Worm (Caenorhabditis elegans) whole organism, early embryonic: ENCODE measurements around the gene chhy-1.

ENCODE experiments used
- B0310.2 ChIP-seq: sonication (generic microtip); optimal IDR thresholded peaks from 2 replicates; lab custom pipeline; 2016; ENCODE audit warnings: mild to moderate bottlenecking, missing genetic modification characterization, missing compliant biosample characterization
- F13C5.2 ChIP-seq: sonication (generic microtip); optimal IDR thresholded peaks from 2 replicates; lab custom pipeline; 2017; ENCODE audit warnings: mild to moderate bottlenecking, missing genetic modification characterization, inconsistent platforms, missing compliant biosample characterization
- aly-1 ChIP-seq: sonication (generic microtip); optimal IDR thresholded peaks from 2 replicates; lab custom pipeline; 2016; ENCODE audit warnings: missing genetic modification characterization, missing compliant biosample characterization
- ama-1 ChIP-seq: fragments of 150-350 bp; optimal IDR thresholded peaks from 2 replicates; lab custom pipeline; 2014
- ceh-13 ChIP-seq: fragments of 200-800 bp; sonication (Bioruptor generic); optimal IDR thresholded peaks from 2 replicates; lab custom pipeline; 2018; ENCODE audit warnings: mild to moderate bottlenecking, missing genetic modification characterization, missing compliant biosample characterization
- ceh-36 ChIP-seq: sonication (generic microtip); optimal IDR thresholded peaks from 2 replicates; lab custom pipeline; 2016; ENCODE audit warnings: missing genetic modification characterization, inconsistent platforms, missing compliant biosample characterization
- ets-7 ChIP-seq: sonication (generic microtip); optimal IDR thresholded peaks from 2 replicates; lab custom pipeline; 2016; ENCODE audit warnings: missing genotype, missing genetic modification characterization, missing compliant biosample characterization
- flt-1 ChIP-seq: fragments of 200-800 bp; sonication (Bioruptor generic); IDR thresholded peaks from 2 replicates; pipeline ENCODE4 v1.3.6; 2022; ENCODE audit warnings: missing genetic modification characterization, missing compliant biosample characterization
- hmbx-1 ChIP-seq: sonication (generic microtip); optimal IDR thresholded peaks from 2 replicates; lab custom pipeline; 2016; ENCODE audit warnings: mild to moderate bottlenecking, missing genetic modification characterization, missing compliant biosample characterization
- hmg-4 ChIP-seq: fragments of 200-800 bp; sonication (Bioruptor generic); optimal IDR thresholded peaks from 2 replicates; lab custom pipeline; 2018; ENCODE audit warnings: mild to moderate bottlenecking, missing genetic modification characterization, missing compliant biosample characterization
- hnd-1 ChIP-seq: sonication (generic microtip); optimal IDR thresholded peaks from 2 replicates; lab custom pipeline; 2016; ENCODE audit warnings: missing genetic modification characterization, missing compliant biosample characterization
- pes-1 ChIP-seq: fragments of 200-800 bp; sonication (Bioruptor generic); IDR thresholded peaks from 2 replicates; pipeline ENCODE4 v1.3.6; 2022; ENCODE audit warnings: missing genetic modification reagents, missing genetic modification characterization, missing compliant biosample characterization
- scrt-1 ChIP-seq: fragments of 200-800 bp; sonication (Bioruptor generic); IDR thresholded peaks from 2 replicates; pipeline ENCODE4 v1.3.6; 2022; ENCODE audit warnings: missing genetic modification characterization, missing compliant biosample characterization
- sea-1 ChIP-seq: fragments of 200-800 bp; sonication (Bioruptor generic); conservative IDR thresholded peaks from 2 replicates; pipeline ENCODE4 v1.3.6; 2022; ENCODE audit warnings: missing genetic modification characterization, missing compliant biosample characterization
- tbx-11 ChIP-seq: fragments of 200-800 bp; sonication (Bioruptor generic); IDR thresholded peaks from 2 replicates; pipeline ENCODE4 v1.3.6; 2022; ENCODE audit warnings: missing genetic modification characterization, missing compliant biosample characterization
- tbx-37 ChIP-seq: fragments of 200-800 bp; sonication (Bioruptor generic); conservative IDR thresholded peaks from 2 replicates; pipeline ENCODE4 v1.3.6; 2022; ENCODE audit warnings: missing genetic modification reagents, missing genetic modification characterization, missing compliant biosample characterization
- tra-4 ChIP-seq: sonication (generic microtip); optimal IDR thresholded peaks from 2 replicates; lab custom pipeline; 2017; ENCODE audit warnings: missing genetic modification characterization, missing compliant biosample characterization

Gene chhy-1

DNA sequence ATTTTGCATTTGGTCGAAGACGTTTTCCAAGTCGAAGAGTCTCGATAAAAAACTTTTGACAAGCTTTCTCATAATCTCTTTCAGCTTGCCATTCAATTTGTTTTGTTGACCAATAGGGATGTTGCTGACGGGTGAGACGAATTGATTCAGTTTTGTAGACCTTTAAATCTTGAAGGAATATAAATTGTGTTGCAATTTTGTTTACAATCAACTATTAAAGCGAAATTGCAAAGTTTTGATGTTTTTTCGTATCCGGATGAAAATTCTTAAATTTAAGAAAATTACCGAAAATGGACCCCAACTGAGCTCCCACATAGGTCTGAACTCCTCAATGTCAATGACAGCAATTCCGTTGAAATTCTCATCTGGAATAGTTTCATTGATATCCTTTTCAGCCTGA lies 1.3 kb downstream of the chhy-1 start:
- TF ChIP-seq hmg-4 (GFP tag; lab: Kevin White, UChicago) = no peak
- no peak for TF ChIP-seq ets-7 (tag; lab: Kevin White, UChicago)
- TF ChIP-seq tbx-11 = no peak
- no peak for TF ChIP-seq hmbx-1 (tag; lab: Kevin White, UChicago)
- TF ChIP-seq ceh-13 (GFP tag; lab: Kevin White, UChicago) = no peak
- TF ChIP-seq ama-1 (lab: Kevin White, UChicago) = no peak
- no peak for TF ChIP-seq F13C5.2
- no peak for TF ChIP-seq ceh-36 (tag; lab: Kevin White, UChicago)
- no peak for TF ChIP-seq hnd-1 (tag; lab: Kevin White, UChicago)
- TF ChIP-seq tbx-37 = no peak
- TF ChIP-seq pes-1 (GFP tag; lab: Robert Waterston, UW) = no peak
- no peak for TF ChIP-seq B0310.2 (tag; lab: Kevin White, UChicago)
- TF ChIP-seq scrt-1 = no peak
- TF ChIP-seq tra-4 (tag; lab: Kevin White, UChicago) = no peak
- TF ChIP-seq aly-1 (tag; lab: Kevin White, UChicago) = no peak
- no peak for TF ChIP-seq sea-1 (GFP tag; lab: Robert Waterston, UW)
- TF ChIP-seq flt-1 (GFP tag; lab: Robert Waterston, UW) = no peak

DNA sequence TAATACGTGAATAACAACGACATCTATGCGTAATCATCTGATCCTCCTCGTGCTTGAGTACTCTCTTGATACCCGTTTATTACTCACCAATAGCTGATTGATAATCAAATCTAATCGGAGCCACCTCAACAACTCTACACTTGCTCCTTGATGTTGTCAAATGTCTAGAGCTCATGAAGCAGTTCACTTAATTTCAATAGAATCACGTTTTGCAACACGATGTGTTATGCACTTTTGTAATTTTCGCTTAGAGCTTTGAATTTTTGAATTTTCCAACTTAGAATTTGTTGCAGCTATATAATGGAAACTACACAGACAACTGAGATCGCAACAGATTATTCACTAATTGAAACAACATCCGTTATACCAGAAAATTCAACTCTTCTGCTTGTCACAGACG lies 4.9 kb downstream of the chhy-1 start, which contains the start of gene T22C8.1:
T22C8.1 (plus strand) TSS at position 301 of the 400 bp plus-strand sequence.
- no peak for TF ChIP-seq B0310.2 (tag; lab: Kevin White, UChicago)
- no peak for TF ChIP-seq tbx-11
- TF ChIP-seq hmg-4 (GFP tag; lab: Kevin White, UChicago) = no peak
- TF ChIP-seq aly-1 (tag; lab: Kevin White, UChicago) = no peak
- TF ChIP-seq sea-1 (GFP tag; lab: Robert Waterston, UW) = no peak
- no peak for TF ChIP-seq pes-1 (GFP tag; lab: Robert Waterston, UW)
- TF ChIP-seq F13C5.2 = no peak
- TF ChIP-seq ceh-36 (tag; lab: Kevin White, UChicago) = no peak
- no peak for TF ChIP-seq hmbx-1 (tag; lab: Kevin White, UChicago)
- TF ChIP-seq ama-1 (lab: Kevin White, UChicago) = no peak
- TF ChIP-seq tbx-37 = no peak
- TF ChIP-seq hnd-1 (tag; lab: Kevin White, UChicago) = no peak
- TF ChIP-seq scrt-1 = no peak
- TF ChIP-seq flt-1 (GFP tag; lab: Robert Waterston, UW) = no peak
- TF ChIP-seq ceh-13 (GFP tag; lab: Kevin White, UChicago) = no peak
- no peak for TF ChIP-seq tra-4 (tag; lab: Kevin White, UChicago)

DNA sequence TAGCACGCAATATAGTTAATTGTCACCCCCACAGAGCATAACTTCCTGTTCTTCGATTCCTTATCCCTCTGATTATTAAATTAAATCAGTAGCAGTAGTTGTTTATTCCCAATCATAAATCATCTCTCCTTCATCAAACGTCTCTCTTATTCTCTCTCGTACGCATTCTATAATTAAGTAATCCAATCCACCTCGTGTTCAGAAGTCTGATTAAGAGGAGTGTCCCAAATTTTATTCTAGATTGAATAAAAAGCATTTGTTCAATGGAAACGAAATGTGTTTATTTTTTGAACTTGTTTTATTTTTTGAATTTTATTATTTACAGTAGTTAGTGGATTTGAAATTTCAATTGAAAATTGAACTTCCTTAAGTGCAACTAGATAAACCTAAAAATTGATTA lies 6.1 kb downstream of the chhy-1 start:
- TF ChIP-seq hmbx-1 (tag; lab: Kevin White, UChicago) (no peak), flt-1 (GFP tag; lab: Robert Waterston, UW) (no peak), B0310.2 (tag; lab: Kevin White, UChicago) (no peak)

- TF ChIP-seq flt-1 (GFP tag; lab: Robert Waterston, UW) = no peak
- TF ChIP-seq aly-1 (tag; lab: Kevin White, UChicago) = no peak
- TF ChIP-seq ceh-13 (GFP tag; lab: Kevin White, UChicago) = no peak
- TF ChIP-seq pes-1 (GFP tag; lab: Robert Waterston, UW) = no peak
- no peak for TF ChIP-seq ets-7 (tag; lab: Kevin White, UChicago)
- TF ChIP-seq scrt-1 = no peak
- no peak for TF ChIP-seq tbx-37
- no peak for TF ChIP-seq ceh-36 (tag; lab: Kevin White, UChicago)
- TF ChIP-seq ama-1 (lab: Kevin White, UChicago) = no peak
- TF ChIP-seq F13C5.2 = no peak
- TF ChIP-seq tbx-11 = no peak
- TF ChIP-seq hmbx-1 (tag; lab: Kevin White, UChicago) = no peak
- no peak for TF ChIP-seq hnd-1 (tag; lab: Kevin White, UChicago)
- TF ChIP-seq B0310.2 (tag; lab: Kevin White, UChicago) = no peak
- no peak for TF ChIP-seq tra-4 (tag; lab: Kevin White, UChicago)
- no peak for TF ChIP-seq sea-1 (GFP tag; lab: Robert Waterston, UW)
Measured at ce11 chrII:8610585-8610984, 6.8 kb downstream of the chhy-1 start.

ce11 chrII:8610085-8610484 lies 7.3 kb downstream of the chhy-1 start, which contains the start of gene F28C6.9:
TSS of gene F28C6.9 (minus strand) at chrII:8610185.
- no peak for TF ChIP-seq aly-1 (tag; lab: Kevin White, UChicago)
- TF ChIP-seq B0310.2 (tag; lab: Kevin White, UChicago) = no peak
- TF ChIP-seq flt-1 (GFP tag; lab: Robert Waterston, UW) = no peak
- TF ChIP-seq F13C5.2 = no peak
- no peak for TF ChIP-seq ets-7 (tag; lab: Kevin White, UChicago)
- no peak for TF ChIP-seq hnd-1 (tag; lab: Kevin White, UChicago)
- TF ChIP-seq tbx-11 = no peak

ce11 chrII:8607662-8608061 lies 9.8 kb downstream of the chhy-1 start, which contains the start of gene F28C6.10:
TSS of gene F28C6.10 (plus strand) at chrII:8607962.
- TF ChIP-seq scrt-1 (no peak), pes-1 (GFP tag; lab: Robert Waterston, UW) (no peak), hmbx-1 (tag; lab: Kevin White, UChicago) (no peak), ceh-13 (GFP tag; lab: Kevin White, UChicago) (no peak), aly-1 (tag; lab: Kevin White, UChicago) (no peak), flt-1 (GFP tag; lab: Robert Waterston, UW) (no peak), tra-4 (tag; lab: Kevin White, UChicago) (no peak), hnd-1 (tag; lab: Kevin White, UChicago) (no peak), ceh-36 (tag; lab: Kevin White, UChicago) (no peak), ets-7 (tag; lab: Kevin White, UChicago) (no peak), B0310.2 (tag; lab: Kevin White, UChicago) (no peak), tbx-11 (no peak), tbx-37 (no peak), ama-1 (lab: Kevin White, UChicago) (no peak), F13C5.2 (no peak)

DNA sequence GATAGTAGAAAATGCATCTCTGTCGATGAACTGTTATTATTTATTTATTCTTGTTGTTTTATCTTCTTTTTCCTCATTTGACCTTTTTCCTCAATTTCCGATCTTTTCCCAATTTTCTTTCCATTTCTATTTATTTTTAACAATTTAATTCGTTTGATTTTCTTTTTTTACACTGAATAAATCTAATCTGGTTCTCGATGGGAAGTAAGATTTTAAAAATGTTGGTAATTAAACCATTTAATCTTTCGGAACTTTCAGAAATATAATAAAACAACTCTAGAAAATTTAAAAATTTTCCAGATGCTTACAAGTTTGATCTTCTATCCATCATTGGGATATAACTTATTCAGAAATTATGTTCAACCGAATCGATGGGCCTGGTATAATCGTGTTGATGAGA lies 10.9 kb downstream of the chhy-1 start, which contains the start of gene F28C6.8:
F28C6.8 (plus strand) TSS at position 301 of the 400 bp plus-strand sequence.
- no peak for TF ChIP-seq ets-7 (tag; lab: Kevin White, UChicago)
- no peak for TF ChIP-seq hnd-1 (tag; lab: Kevin White, UChicago)
- no peak for TF ChIP-seq ceh-36 (tag; lab: Kevin White, UChicago)
- TF ChIP-seq tbx-11 = no peak
